Worm (Caenorhabditis elegans): ENCODE results near the gene col-162.
A peak's percentile ranks its signal among the peaks of the same experiment; 100 is the strongest.

The col-162 gene

ce11 chrV:13457858-13458257, 16.1 kb downstream of the col-162 start, which contains the start of gene F25H9.2:
Gene F25H9.2 (plus strand): TSS chrV:13458083.
- TF ChIP-seq nhr-28 (tag; optimal IDR thresholded peaks at IDR 0.05), result no peak
- no peak for TF ChIP-seq nhr-23 (tag; optimal IDR thresholded peaks at IDR 0.05)
- peak; percentile 5 for TF ChIP-seq elt-2 (tag; optimal IDR thresholded peaks at IDR 0.05)
- TF ChIP-seq zag-1 (tag; optimal IDR thresholded peaks at IDR 0.05), result no peak
- no peak for TF ChIP-seq elt-1 (tag; optimal IDR thresholded peaks at IDR 0.05)
- no peak for TF ChIP-seq egl-27 (tag; optimal IDR thresholded peaks at IDR 0.05)
- TF ChIP-seq lin-15B (tag; optimal IDR thresholded peaks at IDR 0.05), result peak; percentile 20
- TF ChIP-seq aly-2 (tag; optimal IDR thresholded peaks at IDR 0.05), result no peak
- peak; percentile 39 for TF ChIP-seq hmg-11 (tag; optimal IDR thresholded peaks at IDR 0.05)

ce11 chrV:13459323-13459722, 17.6 kb downstream of the col-162 start, which contains the start of gene bath-39:
Gene bath-39 (plus strand): TSS chrV:13459459.
- TF ChIP-seq pqm-1 (tag; optimal IDR thresholded peaks at IDR 0.05) (no peak), ZK546.5 (tag; optimal IDR thresholded peaks at IDR 0.05) (no peak), elt-2 (tag; optimal IDR thresholded peaks at IDR 0.05) (peak; percentile 1), elt-1 (tag; optimal IDR thresholded peaks at IDR 0.05) (no peak), lin-15B (tag; optimal IDR thresholded peaks at IDR 0.05) (peak; percentile 12), ceh-16 (tag; optimal IDR thresholded peaks at IDR 0.05) (no peak), ama-1 (optimal IDR thresholded peaks at IDR 0.05) (no peak), tbx-2 (tag; optimal IDR thresholded peaks at IDR 0.05) (no peak), nhr-43 (tag; optimal IDR thresholded peaks at IDR 0.05; ENCODE audit: poor library complexity, severe bottlenecking) (no peak), egl-27 (tag; optimal IDR thresholded peaks at IDR 0.05) (no peak), nhr-25 (tag; optimal IDR thresholded peaks at IDR 0.05) (no peak), ztf-4 (tag; optimal IDR thresholded peaks at IDR 0.05) (no peak), zag-1 (tag; optimal IDR thresholded peaks at IDR 0.05) (no peak), fkh-10 (GFP tag; optimal IDR thresholded peaks at IDR 0.05) (no peak), mdl-1 (tag; optimal IDR thresholded peaks at IDR 0.05) (no peak), fos-1 (tag; optimal IDR thresholded peaks at IDR 0.05) (no peak), ztf-11 (tag; optimal IDR thresholded peaks at IDR 0.05) (no peak), unc-39 (tag; optimal IDR thresholded peaks at IDR 0.05) (no peak), pha-4 (tag; optimal IDR thresholded peaks at IDR 0.05) (peak; percentile 27), eor-1 (tag; optimal IDR thresholded peaks at IDR 0.05) (no peak), nhr-11 (tag; optimal IDR thresholded peaks at IDR 0.05) (no peak), egl-5 (tag; optimal IDR thresholded peaks at IDR 0.05) (no peak), nhr-77 (tag; optimal IDR thresholded peaks at IDR 0.05) (no peak), hmg-11 (tag; optimal IDR thresholded peaks at IDR 0.05) (no peak), ceh-9 (tag; optimal IDR thresholded peaks at IDR 0.05) (no peak), jun-1 (tag; optimal IDR thresholded peaks at IDR 0.05) (no peak)

- TF ChIP-seq tbx-2 (tag; optimal IDR thresholded peaks at IDR 0.05), result no peak
- TF ChIP-seq snpc-4 (tag; optimal IDR thresholded peaks at IDR 0.05), result peak; percentile 51
- TF ChIP-seq ZK546.5 (tag; optimal IDR thresholded peaks at IDR 0.05), result no peak
- TF ChIP-seq nhr-23 (tag; optimal IDR thresholded peaks at IDR 0.05), result peak; percentile 53
- peak; percentile 67 for TF ChIP-seq nfya-1 (tag; optimal IDR thresholded peaks at IDR 0.05; ENCODE audit: insufficient read depth)
- TF ChIP-seq aly-2 (tag; optimal IDR thresholded peaks at IDR 0.05), result no peak
- TF ChIP-seq ztf-4 (tag; optimal IDR thresholded peaks at IDR 0.05), result no peak
- TF ChIP-seq ama-1 (optimal IDR thresholded peaks at IDR 0.05), result no peak
- no peak for TF ChIP-seq nhr-237 (tag; optimal IDR thresholded peaks at IDR 0.05)
- TF ChIP-seq lsy-12 (tag; optimal IDR thresholded peaks at IDR 0.05), result peak; percentile 9
- TF ChIP-seq nhr-12 (tag; optimal IDR thresholded peaks at IDR 0.05), result no peak
- no peak for TF ChIP-seq unc-62 (GFP tag; optimal IDR thresholded peaks at IDR 0.05)
- TF ChIP-seq unc-39 (tag; optimal IDR thresholded peaks at IDR 0.05), result no peak
- TF ChIP-seq ceh-28 (tag; optimal IDR thresholded peaks at IDR 0.05), result peak; percentile 68
- no peak for TF ChIP-seq eor-1 (tag; optimal IDR thresholded peaks at IDR 0.05)
- TF ChIP-seq ceh-16 (tag; optimal IDR thresholded peaks at IDR 0.05), result no peak
- TF ChIP-seq ceh-9 (tag; optimal IDR thresholded peaks at IDR 0.05), result no peak
- TF ChIP-seq lin-39 (tag; optimal IDR thresholded peaks at IDR 0.05), result peak; percentile 45
- no peak for TF ChIP-seq egl-27 (tag; optimal IDR thresholded peaks at IDR 0.05)
- no peak for TF ChIP-seq ztf-11 (tag; optimal IDR thresholded peaks at IDR 0.05)
- no peak for TF ChIP-seq daf-12 (tag; optimal IDR thresholded peaks at IDR 0.05)
- TF ChIP-seq elt-2 (tag; optimal IDR thresholded peaks at IDR 0.05), result peak; percentile 89
- peak; percentile 31 for TF ChIP-seq nhr-11 (tag; optimal IDR thresholded peaks at IDR 0.05)
- TF ChIP-seq mml-1 (tag; optimal IDR thresholded peaks at IDR 0.05), result no peak
- TF ChIP-seq pqm-1 (tag; optimal IDR thresholded peaks at IDR 0.05), result peak; percentile 100
- peak; percentile 28 for TF ChIP-seq jun-1 (tag; optimal IDR thresholded peaks at IDR 0.05)
- no peak for TF ChIP-seq nhr-28 (tag; optimal IDR thresholded peaks at IDR 0.05)
- TF ChIP-seq egl-5 (tag; optimal IDR thresholded peaks at IDR 0.05), result no peak
- peak; percentile 28 for TF ChIP-seq skn-1 (tag; optimal IDR thresholded peaks at IDR 0.05)
- TF ChIP-seq nhr-25 (tag; optimal IDR thresholded peaks at IDR 0.05), result peak; percentile 36
- TF ChIP-seq nhr-67 (tag; optimal IDR thresholded peaks at IDR 0.05), result no peak
- TF ChIP-seq fkh-10 (GFP tag; optimal IDR thresholded peaks at IDR 0.05), result no peak
- TF ChIP-seq hmg-11 (tag; optimal IDR thresholded peaks at IDR 0.05), result peak; percentile 90
- no peak for TF ChIP-seq elt-3 (tag; optimal IDR thresholded peaks at IDR 0.05)
- no peak for TF ChIP-seq fkh-2 (tag; optimal IDR thresholded peaks at IDR 0.05)
- TF ChIP-seq elt-1 (tag; optimal IDR thresholded peaks at IDR 0.05), result no peak
- no peak for TF ChIP-seq sea-2 (GFP tag; optimal IDR thresholded peaks at IDR 0.05)
- no peak for TF ChIP-seq ceh-82 (tag; optimal IDR thresholded peaks at IDR 0.05)
- TF ChIP-seq nhr-77 (tag; optimal IDR thresholded peaks at IDR 0.05), result no peak
- no peak for TF ChIP-seq mdl-1 (tag; optimal IDR thresholded peaks at IDR 0.05)
- no peak for TF ChIP-seq nhr-76 (tag; optimal IDR thresholded peaks at IDR 0.05)
- TF ChIP-seq zag-1 (tag; optimal IDR thresholded peaks at IDR 0.05), result no peak
- peak; percentile 53 for TF ChIP-seq lin-15B (tag; optimal IDR thresholded peaks at IDR 0.05)
These were observed 21.2 kb downstream of the col-162 start, which contains the start of gene frm-10 for ce11 chrV:13462974-13463373. Gene frm-10 (plus strand): TSS chrV:13463207.
